Worm (Caenorhabditis elegans): ENCODE measurements around the gene srsx-18.

Gene srsx-18

DNA sequence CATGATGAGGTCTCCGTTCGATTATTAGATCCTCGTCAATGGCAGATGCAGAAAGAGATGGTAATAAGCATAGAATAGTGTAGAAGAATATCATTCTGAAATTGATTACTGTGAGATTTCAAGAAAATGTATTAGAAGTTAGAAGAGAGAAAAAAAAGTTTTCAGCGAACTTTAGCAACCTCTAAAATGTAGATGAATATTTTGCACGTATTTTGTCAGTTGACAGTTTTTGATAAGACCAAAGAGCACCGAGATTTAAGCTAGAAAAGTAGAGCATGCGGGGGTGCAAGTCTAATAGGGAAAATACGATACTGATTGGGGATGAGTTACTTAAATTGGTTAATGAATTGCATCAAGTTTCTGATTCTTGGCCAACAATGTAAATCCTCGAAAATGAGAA, 32.4 kb downstream of the srsx-18 start, which contains the start of gene M03F8.6:
Gene M03F8.6 (minus strand): TSS at position 101 of the 400 bp plus-strand sequence.
- no peak for TF ChIP-seq dmd-6 (GFP tag; IDR thresholded peaks at IDR 0.05)
- no peak for TF ChIP-seq D1046.2 (GFP tag; IDR thresholded peaks at IDR 0.05)
- no peak for TF ChIP-seq F49E8.2 (tag; optimal IDR thresholded peaks at IDR 0.05; ENCODE audit: borderline replicate concordance)
- TF ChIP-seq aha-1 (tag), result peak; percentile 42
- TF ChIP-seq hmg-1.1 (GFP tag; IDR thresholded peaks at IDR 0.05), result no peak
- no peak for TF ChIP-seq nhr-237 (tag; optimal IDR thresholded peaks at IDR 0.05)
- TF ChIP-seq pha-4 (GFP tag; IDR thresholded peaks at IDR 0.05), result no peak
- no peak for TF ChIP-seq pha-4 (tag; optimal IDR thresholded peaks at IDR 0.05)
- no peak for TF ChIP-seq dve-1 (tag; optimal IDR thresholded peaks at IDR 0.05; ENCODE audit: insufficient read depth)

DNA sequence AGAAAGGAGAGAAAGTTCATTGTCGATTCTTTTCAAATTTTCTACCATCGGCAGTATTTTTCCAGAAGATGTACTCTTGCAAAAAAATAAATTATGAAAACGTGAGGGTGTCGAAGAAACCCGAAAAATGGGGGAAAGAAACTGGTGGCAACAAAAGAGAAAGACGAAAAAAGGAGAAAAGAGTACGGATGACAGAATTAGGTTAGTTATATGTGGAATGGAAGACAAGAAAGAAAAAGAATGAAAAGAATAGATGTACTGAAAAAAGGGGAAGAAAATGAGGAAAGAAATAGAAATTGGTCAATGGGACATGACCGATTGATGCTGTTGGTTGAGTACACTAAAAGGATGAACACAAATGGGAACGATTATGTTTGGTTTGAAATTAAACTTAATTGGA, 33.3 kb downstream of the srsx-18 start:
- TF ChIP-seq lin-39 (tag; optimal IDR thresholded peaks at IDR 0.05) (no peak), mep-1 (tag; optimal IDR thresholded peaks at IDR 0.05) (no peak), ztf-7 (tag; optimal IDR thresholded peaks at IDR 0.05) (no peak), lin-1 (GFP tag; IDR thresholded peaks at IDR 0.05) (no peak), vab-7 (GFP tag; IDR thresholded peaks at IDR 0.05) (no peak), ctbp-1 (GFP tag; IDR thresholded peaks at IDR 0.05) (no peak), php-3 (GFP tag; IDR thresholded peaks at IDR 0.05) (no peak), arid-1 (GFP tag; conservative IDR thresholded peaks at IDR 0.05) (no peak), ces-1 (GFP tag; optimal IDR thresholded peaks at IDR 0.05) (peak; percentile 36), T26A8.4 (GFP tag; IDR thresholded peaks at IDR 0.05) (no peak), nhr-42 (GFP tag; IDR thresholded peaks at IDR 0.05) (no peak), tra-1 (GFP tag; IDR thresholded peaks at IDR 0.05) (no peak), unc-62 (GFP tag; optimal IDR thresholded peaks at IDR 0.05 in 1 of 2) (peak in 1 of 2 experiments; percentile 5), unc-62 (tag; optimal IDR thresholded peaks at IDR 0.05) (no peak), egl-43 (GFP tag; IDR thresholded peaks at IDR 0.05) (no peak), gei-8 (GFP tag; optimal IDR thresholded peaks at IDR 0.05) (no peak)

DNA sequence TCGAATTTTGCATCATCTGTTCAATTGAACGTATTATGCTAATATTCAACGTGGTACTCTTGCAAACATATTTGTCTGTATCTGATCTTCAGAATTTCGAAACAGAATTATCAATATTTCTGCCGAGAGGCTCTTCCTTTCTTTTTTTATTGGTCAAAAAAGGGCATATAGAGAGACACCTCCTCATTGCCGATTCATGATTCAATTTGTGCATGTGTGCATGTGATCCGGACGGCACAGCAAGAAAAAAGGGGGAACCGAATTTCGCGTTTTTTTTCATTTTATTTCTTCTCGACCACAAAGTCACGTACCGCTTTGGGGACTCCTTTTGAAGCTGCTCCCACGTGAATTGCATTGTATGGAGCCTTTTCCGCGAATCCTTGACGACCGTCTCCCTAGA, 39.2 kb downstream of the srsx-18 start, which contains the start of gene mcp-1:
Gene mcp-1 (plus strand): TSS at position 292 of the 400 bp plus-strand sequence.
- no peak for TF ChIP-seq set-16 (GFP tag; IDR thresholded peaks at IDR 0.05)
- peak; percentile 33; the same call in 1 of the 2 replicates for TF ChIP-seq ctbp-1 (GFP tag; IDR thresholded peaks at IDR 0.05)
- no peak for TF ChIP-seq daf-12 (tag; optimal IDR thresholded peaks at IDR 0.05)
- TF ChIP-seq ces-1 (GFP tag; optimal IDR thresholded peaks at IDR 0.05), result peak; percentile 67
- TF ChIP-seq aha-1 (tag), result no peak
- TF ChIP-seq egl-43 (GFP tag; IDR thresholded peaks at IDR 0.05), result no peak
- no peak for TF ChIP-seq mxl-2 (GFP tag; conservative IDR thresholded peaks at IDR 0.05)
- no peak for TF ChIP-seq nhr-102 (tag; optimal IDR thresholded peaks at IDR 0.05)
- no peak for TF ChIP-seq ceh-62 (tag; optimal IDR thresholded peaks at IDR 0.05)
- TF ChIP-seq mdl-1 (tag; optimal IDR thresholded peaks at IDR 0.05), result no peak
- no peak for TF ChIP-seq nhr-237 (tag; optimal IDR thresholded peaks at IDR 0.05)
- no peak for TF ChIP-seq spr-3 (GFP tag; optimal IDR thresholded peaks at IDR 0.05)
- no peak for TF ChIP-seq nhr-42 (GFP tag; IDR thresholded peaks at IDR 0.05)
- no peak for TF ChIP-seq zfp-3 (GFP tag; conservative IDR thresholded peaks at IDR 0.05)
- TF ChIP-seq tra-1 (GFP tag; IDR thresholded peaks at IDR 0.05), result no peak
- TF ChIP-seq fkh-10 (GFP tag; optimal IDR thresholded peaks at IDR 0.05), result peak; percentile 81
- TF ChIP-seq snpc-1.2 (GFP tag; IDR thresholded peaks at IDR 0.05), result no peak
- no peak for TF ChIP-seq arid-1 (GFP tag; conservative IDR thresholded peaks at IDR 0.05)
- TF ChIP-seq hmg-1.1 (GFP tag; IDR thresholded peaks at IDR 0.05), result 0 out of 2 replicates have a peak, but pooled peaks have one; percentile 7
- TF ChIP-seq ZK546.5 (tag; optimal IDR thresholded peaks at IDR 0.05), result no peak
- TF ChIP-seq Y105C5A.15 (GFP tag; IDR thresholded peaks at IDR 0.05), result no peak
- TF ChIP-seq nhr-11 (tag; optimal IDR thresholded peaks at IDR 0.05), result no peak
- TF ChIP-seq hlh-30 (tag; optimal IDR thresholded peaks at IDR 0.05; ENCODE audit: insufficient read depth), result peak; percentile 44
- TF ChIP-seq zip-2 (tag; optimal IDR thresholded peaks at IDR 0.05), result no peak
- TF ChIP-seq lin-1 (GFP tag; IDR thresholded peaks at IDR 0.05), result no peak
- no peak for TF ChIP-seq mep-1 (tag; optimal IDR thresholded peaks at IDR 0.05)
- no peak for TF ChIP-seq duxl-1 (tag; optimal IDR thresholded peaks at IDR 0.05; ENCODE audit: poor library complexity)
- no peak for TF ChIP-seq rbr-2 (tag; optimal IDR thresholded peaks at IDR 0.05)
- TF ChIP-seq T20F7.1 (GFP tag; optimal IDR thresholded peaks at IDR 0.05), result no peak
- no peak for TF ChIP-seq gei-8 (GFP tag; optimal IDR thresholded peaks at IDR 0.05)
- TF ChIP-seq F49E8.2 (tag; optimal IDR thresholded peaks at IDR 0.05; ENCODE audit: borderline replicate concordance), result no peak
- TF ChIP-seq lsy-2 (tag; optimal IDR thresholded peaks at IDR 0.05), result no peak
- TF ChIP-seq hif-1 (tag; optimal IDR thresholded peaks at IDR 0.05), result peak in 1 of 2 experiments; percentile 49
